Worm (Caenorhabditis elegans) whole organism, L4/young adult: ENCODE results near the gene cyk-7.

Experiments
- W03F9.2 ChIP-seq: fragments of 150-350 bp; optimal IDR thresholded peaks from 2 replicates; lab custom pipeline; 2014; ENCODE audit warnings: missing biosample characterization, missing genetic modification characterization
- dao-5 ChIP-seq: sonication (generic microtip); optimal IDR thresholded peaks from 2 replicates; lab custom pipeline; 2016; ENCODE audit warnings: missing genotype, missing genetic modification characterization, moderate library complexity, missing compliant biosample characterization
- him-1 ChIP-seq: sonication (generic microtip); optimal IDR thresholded peaks from 2 replicates; lab custom pipeline; 2016; ENCODE audit warnings: missing genotype, missing genetic modification reagents, missing genetic modification characterization, missing compliant biosample characterization

DNA sequence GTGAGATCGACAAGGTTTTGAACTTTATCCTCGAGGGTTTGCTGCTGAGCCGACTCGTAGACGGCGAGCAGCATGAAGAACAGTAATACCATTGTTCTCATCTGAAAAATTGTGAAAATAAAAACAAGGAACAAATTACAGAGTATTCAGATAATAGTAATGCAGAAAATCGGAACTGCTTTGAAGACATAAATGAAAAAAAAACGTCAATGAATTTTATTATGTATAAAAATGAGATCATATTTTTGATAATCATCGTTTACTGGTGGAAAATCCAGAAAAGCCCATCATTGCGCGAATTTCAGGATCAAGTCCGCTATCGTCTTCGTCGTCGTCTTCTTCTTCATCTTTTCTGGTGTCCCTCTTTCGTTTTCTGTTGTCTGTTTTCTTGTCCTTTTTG, 26.2 kb downstream of the cyk-7 start, which contains the start of gene ZK686.3:
- TF ChIP-seq W03F9.2 (tag; lab: Kevin White, UChicago): no peak
- TF ChIP-seq him-1 (tag; lab: Kevin White, UChicago): no peak
- no peak for TF ChIP-seq dao-5 (tag; lab: Kevin White, UChicago)
